Worm (Caenorhabditis elegans): ENCODE measurements around the gene grd-4.

DNA sequence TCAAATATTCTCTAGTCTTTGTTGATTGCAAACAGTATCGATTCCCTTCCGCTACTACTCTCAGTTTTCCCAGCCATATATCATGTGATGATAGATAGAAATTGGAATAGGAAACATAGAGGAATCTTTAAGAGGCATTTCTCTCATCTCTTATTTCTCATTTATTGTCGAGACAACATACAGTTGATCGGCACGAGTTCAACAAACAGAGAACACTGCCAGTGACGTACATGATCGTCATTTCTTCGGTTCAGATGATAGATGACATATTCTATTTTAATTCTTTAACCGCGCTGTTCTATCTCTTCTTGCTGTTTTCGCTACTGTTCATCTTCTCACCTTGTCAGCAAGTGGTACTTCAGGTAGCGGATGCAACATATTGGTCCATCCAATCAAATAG, 25.9 kb upstream of the grd-4 start:
- no peak for TF ChIP-seq isw-1 (GFP tag; IDR thresholded peaks at IDR 0.05)
- TF ChIP-seq ztf-11 (tag; optimal IDR thresholded peaks at IDR 0.05): no peak
- TF ChIP-seq mab-9 (GFP tag; IDR thresholded peaks at IDR 0.05): no peak
- TF ChIP-seq lin-15B (tag; optimal IDR thresholded peaks at IDR 0.05): no peak
- TF ChIP-seq unc-130 (tag; optimal IDR thresholded peaks at IDR 0.05): peak; percentile 93
- no peak for TF ChIP-seq aha-1 (tag; optimal IDR thresholded peaks at IDR 0.05)
- peak; percentile 13 for TF ChIP-seq xbp-1 (tag; optimal IDR thresholded peaks at IDR 0.05)
- peak; percentile 44 for TF ChIP-seq nhr-237 (tag; optimal IDR thresholded peaks at IDR 0.05)
- TF ChIP-seq egl-27 (tag; optimal IDR thresholded peaks at IDR 0.05): peak in 1 of 2 experiments; percentile 61
- TF ChIP-seq fkh-10 (GFP tag; optimal IDR thresholded peaks at IDR 0.05): no peak
- TF ChIP-seq lin-39 (tag; optimal IDR thresholded peaks at IDR 0.05): no peak
- TF ChIP-seq nhr-12 (tag; optimal IDR thresholded peaks at IDR 0.05): no peak
- TF ChIP-seq nhr-77 (tag; optimal IDR thresholded peaks at IDR 0.05): no peak
- TF ChIP-seq alr-1 (tag; optimal IDR thresholded peaks at IDR 0.05; ENCODE audit: borderline replicate concordance): no peak
